Fruit fly (Drosophila melanogaster) whole organism, adult: ENCODE measurements around the gene CG1146.

Experiments
- CG33017 ChIP-seq: fragments of 200-800 bp; sonication (Bioruptor generic); optimal IDR thresholded peaks from 2 replicates; lab custom pipeline; 2018; ENCODE audit warnings: missing biosample characterization, mild to moderate bottlenecking, missing genetic modification characterization, moderate library complexity
- CG5204 ChIP-seq: fragments of 200-800 bp; sonication (Bioruptor generic); optimal IDR thresholded peaks from 2 replicates; lab custom pipeline; 2016; ENCODE audit warnings: missing biosample characterization, missing genetic modification characterization
- CG7045 ChIP-seq: fragments of 200-800 bp; sonication (Bioruptor generic); optimal IDR thresholded peaks from 2 replicates; lab custom pipeline; 2017; ENCODE audit warnings: missing biosample characterization, mild to moderate bottlenecking, missing genetic modification characterization
- CG7101 ChIP-seq: fragments of 200-800 bp; sonication (Bioruptor generic); optimal IDR thresholded peaks from 2 replicates; lab custom pipeline; 2018; ENCODE audit warnings: missing biosample characterization, mild to moderate bottlenecking, missing genetic modification characterization, moderate library complexity
- Hr96 ChIP-seq: fragments of 200-800 bp; sonication (Bioruptor generic); optimal IDR thresholded peaks from 2 replicates; lab custom pipeline; 2016; ENCODE audit warnings: missing biosample characterization, missing genetic modification characterization
- cic ChIP-seq: fragments of 200-800 bp; sonication (Bioruptor generic); optimal IDR thresholded peaks from 2 replicates; lab custom pipeline; 2017; ENCODE audit warnings: missing biosample characterization, mild to moderate bottlenecking, missing genetic modification characterization, moderate library complexity
- kay ChIP-seq: fragments of 200-800 bp; sonication (Bioruptor generic); peaks from one replicate; lab custom pipeline; 2016; ENCODE audit warnings: missing biosample characterization, missing genetic modification characterization, borderline replicate concordance
- pad ChIP-seq: fragments of 200-800 bp; sonication (Bioruptor generic); optimal IDR thresholded peaks from 3 replicates; lab custom pipeline; 2017; ENCODE audit warnings: missing biosample characterization, missing genetic modification characterization, mild to moderate bottlenecking, moderate library complexity, missing genetic modification reagents

DNA sequence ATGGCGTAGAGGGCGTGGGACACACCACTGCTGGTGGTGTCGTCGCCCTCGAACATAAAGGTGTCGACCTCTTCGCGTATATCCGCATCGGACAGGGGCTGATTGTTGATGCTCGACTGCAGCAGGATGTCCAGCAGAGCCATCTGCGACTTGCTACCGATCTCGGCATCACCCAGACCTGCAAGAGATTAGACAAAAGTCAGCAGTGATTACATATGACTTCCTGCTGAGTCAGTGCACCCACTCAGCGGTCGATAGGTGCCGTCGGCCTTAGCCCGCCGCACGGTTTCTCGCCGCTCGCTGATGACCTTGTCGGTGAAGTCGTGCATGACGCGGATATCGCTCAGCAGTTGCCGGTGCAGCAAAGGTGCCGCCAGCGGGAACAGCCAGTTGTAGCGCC, 11.7 kb upstream of the CG1146 start:
- TF ChIP-seq CG7045 (GFP tag; lab: Kevin White, UChicago) (no peak), Hr96 (no peak), pad (GFP tag; lab: Kevin White, UChicago) (no peak), cic (GFP tag; lab: Kevin White, UChicago) (no peak), CG33017 (tag; lab: Kevin White, UChicago) (no peak), CG5204 (GFP tag; lab: Kevin White, UChicago) (no peak), CG7101 (tag; lab: Kevin White, UChicago) (no peak), kay (GFP tag; lab: Kevin White, UChicago) (no peak)
